Fruit fly (Drosophila melanogaster) whole organism: ENCODE results near the gene CG42809.
"Not testable (repeated sequence)": the region's sequence is repeated elsewhere in the genome, so short reads cannot be mapped to it uniquely, and the experiment has no call there.

Source experiments
- CG8478 ChIP-seq: fragments of >200 bp; optimal IDR thresholded peaks from 2 replicates; lab custom pipeline; 2018; ENCODE audit warnings: inconsistent platforms
- Dll ChIP-seq: fragments of >200 bp; optimal IDR thresholded peaks from 2 replicates; lab custom pipeline; 2017
- EcR ChIP-seq, 2 experiments: fragments of >200 bp; optimal IDR thresholded peaks; 2 replicates each; lab custom pipeline; 2017; ENCODE audit warnings: missing biosample characterization in 2 of 2, missing genetic modification characterization in 2 of 2, missing genetic modification reagents in 2 of 2
- pan ChIP-seq: fragments of >200 bp; optimal IDR thresholded peaks from 2 replicates; lab custom pipeline; 2017
- psq ChIP-seq: fragments of >200 bp; optimal IDR thresholded peaks from 2 replicates; lab custom pipeline; 2017
- usp ChIP-seq: fragments of >200 bp; optimal IDR thresholded peaks from 2 replicates; lab custom pipeline; 2017; ENCODE audit warnings: missing biosample characterization, missing genetic modification characterization, mixed read lengths

CG42809 gene

DNA sequence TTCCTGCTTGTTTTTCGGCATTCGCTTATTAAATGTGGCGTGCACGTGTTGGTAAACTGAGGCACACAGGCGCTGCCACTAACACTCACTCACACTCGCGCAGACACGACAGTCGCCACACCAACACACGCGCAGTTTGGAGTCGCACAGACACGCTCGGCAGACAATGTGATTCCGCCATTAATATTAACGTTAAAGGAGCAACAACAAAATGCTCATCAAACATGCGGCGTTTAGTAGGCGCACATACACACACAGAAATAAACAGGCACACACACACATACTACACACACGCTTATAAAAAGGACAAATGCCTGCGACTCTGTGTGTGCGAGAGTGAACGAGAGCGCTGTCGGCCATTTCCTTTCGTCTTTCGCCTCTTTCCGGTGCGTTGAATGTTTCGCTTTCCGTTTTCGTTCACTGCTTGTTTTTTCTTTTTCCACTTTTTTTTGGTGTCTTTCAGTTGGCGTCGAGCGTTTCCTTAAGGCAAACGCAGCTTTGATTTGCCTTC is at the start of gene CG42809:
TSS of gene CG42809 (plus strand) at position 461 of the 511 bp plus-strand sequence.
- TF ChIP-seq psq (lab: Kevin White, UChicago): no peak
- TF ChIP-seq usp (GFP tag; lab: Kevin White, UChicago): no peak
- TF ChIP-seq pan (lab: Kevin White, UChicago): no peak

- TF ChIP-seq psq (lab: Kevin White, UChicago): no peak
- no peak for TF ChIP-seq CG8478 (lab: Kevin White, UChicago)
- no peak for TF ChIP-seq EcR (GFP tag; optimal IDR thresholded peaks at IDR 0.05; lab: Kevin White, UChicago)
- TF ChIP-seq usp (GFP tag; lab: Kevin White, UChicago): no peak
- no peak for TF ChIP-seq Dll (lab: Kevin White, UChicago)
- TF ChIP-seq pan (lab: Kevin White, UChicago): no peak
Measured at dm6 chr2L:13411566-13411965, 45.7 kb upstream of the CG42809 start, which contains the start of gene Vm34Ca. Gene Vm34Ca, minus strand, starts transcription at chr2L:13411631.

DNA sequence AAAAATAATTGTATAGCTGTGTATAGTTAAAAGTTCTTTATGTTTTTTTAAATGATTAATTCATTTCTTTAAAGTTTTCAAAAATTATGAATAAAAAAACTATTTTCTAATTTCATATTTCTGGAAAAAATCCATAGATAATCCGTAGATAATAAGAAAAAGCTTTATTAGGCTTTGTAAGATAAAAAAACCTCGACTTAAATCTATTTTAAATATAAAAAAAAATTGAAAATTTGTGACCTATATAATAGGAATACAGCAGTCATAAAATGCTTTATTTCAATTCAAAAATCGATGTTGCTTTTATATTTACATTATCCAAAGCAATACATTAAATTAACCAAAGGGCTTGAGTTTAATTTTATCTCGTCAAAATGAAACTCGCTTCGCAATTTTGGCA is 45.1 kb upstream of the CG42809 start, which contains the start of gene Flad2:
TSS of gene Flad2 (plus strand) at position 301 of the 400 bp plus-strand sequence.
- TF ChIP-seq EcR (GFP tag; optimal IDR thresholded peaks at IDR 0.05; lab: Kevin White, UChicago) (no peak), Dll (lab: Kevin White, UChicago) (no peak), psq (lab: Kevin White, UChicago) (no peak), pan (lab: Kevin White, UChicago) (no peak), usp (GFP tag; lab: Kevin White, UChicago) (no peak), CG8478 (lab: Kevin White, UChicago) (no peak)

dm6 chr2L:13414525-13415481 is 42.5 kb upstream of the CG42809 start, which contains the start of the genes CG16956, CG42784 and CG43850:
Gene CG16956, minus strand, starts transcription at chr2L:13414575.
Gene CG42784, plus strand, starts transcription at chr2L:13415431.
Gene CG43850, plus strand, starts transcription at chr2L:13415431.
- no peak for TF ChIP-seq EcR (GFP tag; optimal IDR thresholded peaks at IDR 0.05; lab: Kevin White, UChicago)
- no peak for TF ChIP-seq usp (GFP tag; lab: Kevin White, UChicago)
- no peak for TF ChIP-seq CG8478 (lab: Kevin White, UChicago)
- TF ChIP-seq psq (lab: Kevin White, UChicago): no peak
- no peak for TF ChIP-seq Dll (lab: Kevin White, UChicago)
- TF ChIP-seq pan (lab: Kevin White, UChicago): no peak

DNA sequence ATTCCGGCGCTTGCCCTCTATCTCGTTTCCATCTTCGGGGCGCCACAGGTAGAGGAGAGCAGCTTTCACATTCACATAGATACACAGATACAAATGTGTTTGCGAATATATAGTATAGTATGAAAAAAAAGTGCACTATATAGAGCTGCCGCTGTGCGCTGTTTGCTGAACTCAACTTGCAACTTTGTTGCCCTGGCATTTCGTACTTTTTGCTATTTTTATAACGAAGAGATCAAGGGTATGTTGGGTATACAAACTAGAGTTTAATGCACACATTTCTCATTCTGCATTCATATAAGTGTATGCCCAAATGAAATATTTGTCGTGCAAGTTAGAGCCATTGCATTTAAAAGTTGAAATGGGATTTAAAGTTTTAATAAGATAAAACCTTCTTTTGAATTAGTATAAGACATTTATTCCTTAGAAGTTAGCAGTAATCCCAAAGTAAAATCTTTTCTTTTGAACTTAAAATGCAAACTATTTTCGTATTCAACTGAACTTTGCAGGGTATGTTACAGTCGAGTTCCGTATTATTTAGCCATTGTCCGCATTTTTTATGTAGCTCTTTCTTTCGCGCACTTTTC is 26.3 kb upstream of the CG42809 start:
- TF ChIP-seq usp (GFP tag; lab: Kevin White, UChicago) (no peak), psq (lab: Kevin White, UChicago) (no peak), EcR (GFP tag; optimal IDR thresholded peaks at IDR 0.05; lab: Kevin White, UChicago) (no peak), CG8478 (lab: Kevin White, UChicago) (no peak), Dll (lab: Kevin White, UChicago) (no peak), pan (lab: Kevin White, UChicago) (no peak)

DNA sequence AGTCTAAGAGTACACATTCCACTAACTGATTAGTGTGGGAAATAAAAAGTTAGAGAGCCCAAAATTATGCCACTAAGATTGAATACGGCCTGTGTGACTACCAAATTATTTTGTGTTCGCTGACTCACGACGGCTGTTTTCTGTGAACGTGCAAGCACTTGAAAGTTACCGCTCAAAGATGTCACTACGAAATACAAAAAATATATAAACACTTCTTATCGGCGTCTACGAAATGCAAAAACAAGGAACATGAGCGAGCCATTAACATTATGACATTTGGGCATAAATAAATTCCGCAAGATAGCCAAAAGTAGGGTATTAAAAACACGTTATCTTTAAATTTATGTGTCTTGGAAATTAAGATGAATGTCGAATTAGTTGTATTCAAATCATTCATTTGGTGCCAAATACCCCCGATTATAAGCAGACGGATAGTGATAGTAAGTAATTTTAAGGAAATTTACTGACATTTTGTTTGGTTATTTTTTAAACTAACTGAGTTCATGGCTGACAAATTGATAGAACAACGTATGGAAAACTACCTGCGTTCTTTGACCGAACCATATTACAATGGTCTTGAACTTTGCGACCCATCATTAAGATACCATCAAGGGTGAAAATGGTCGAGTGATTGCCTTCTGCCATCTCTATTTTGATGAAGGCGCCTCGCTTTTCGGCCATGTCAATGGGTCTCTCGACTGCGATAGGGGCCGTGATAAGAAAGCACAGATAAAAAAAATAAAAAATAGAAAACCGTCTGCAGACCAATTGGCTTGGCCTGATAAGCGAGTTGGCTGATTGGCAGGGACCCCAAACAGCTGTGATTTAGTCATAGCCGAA is 22.3 kb upstream of the CG42809 start, which contains the start of gene Tehao:
TSS of gene Tehao (plus strand) at position 828 of the 840 bp plus-strand sequence.
- TF ChIP-seq usp (GFP tag; lab: Kevin White, UChicago) (no peak), CG8478 (lab: Kevin White, UChicago) (no peak), Dll (lab: Kevin White, UChicago) (no peak), psq (lab: Kevin White, UChicago) (no peak), pan (lab: Kevin White, UChicago) (no peak), EcR (GFP tag; optimal IDR thresholded peaks at IDR 0.05; lab: Kevin White, UChicago) (no peak)

DNA sequence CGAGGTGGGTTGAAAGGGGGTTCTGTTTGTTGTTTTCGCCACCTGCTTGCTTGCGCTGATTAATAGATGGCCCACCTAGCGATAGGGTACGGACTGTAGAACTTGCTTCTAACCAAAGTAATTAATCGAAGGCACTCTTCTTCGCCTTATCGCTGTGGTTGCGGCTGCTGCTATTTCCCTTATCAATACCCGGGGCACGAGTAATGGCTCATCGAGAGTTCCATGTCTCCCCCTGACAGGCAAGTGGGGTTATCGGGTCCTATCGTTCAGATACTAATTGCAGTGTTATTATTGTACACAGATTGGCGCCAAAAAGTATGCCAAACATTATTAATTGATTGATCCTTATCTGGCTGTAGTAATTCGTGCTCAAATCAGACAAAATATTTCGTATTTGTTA is 20.5 kb upstream of the CG42809 start:
- TF ChIP-seq EcR (GFP tag; optimal IDR thresholded peaks at IDR 0.05; lab: Kevin White, UChicago) (no peak), Dll (lab: Kevin White, UChicago) (no peak), psq (lab: Kevin White, UChicago) (no peak), CG8478 (lab: Kevin White, UChicago) (no peak), usp (GFP tag; lab: Kevin White, UChicago) (no peak), pan (lab: Kevin White, UChicago) (no peak)

DNA sequence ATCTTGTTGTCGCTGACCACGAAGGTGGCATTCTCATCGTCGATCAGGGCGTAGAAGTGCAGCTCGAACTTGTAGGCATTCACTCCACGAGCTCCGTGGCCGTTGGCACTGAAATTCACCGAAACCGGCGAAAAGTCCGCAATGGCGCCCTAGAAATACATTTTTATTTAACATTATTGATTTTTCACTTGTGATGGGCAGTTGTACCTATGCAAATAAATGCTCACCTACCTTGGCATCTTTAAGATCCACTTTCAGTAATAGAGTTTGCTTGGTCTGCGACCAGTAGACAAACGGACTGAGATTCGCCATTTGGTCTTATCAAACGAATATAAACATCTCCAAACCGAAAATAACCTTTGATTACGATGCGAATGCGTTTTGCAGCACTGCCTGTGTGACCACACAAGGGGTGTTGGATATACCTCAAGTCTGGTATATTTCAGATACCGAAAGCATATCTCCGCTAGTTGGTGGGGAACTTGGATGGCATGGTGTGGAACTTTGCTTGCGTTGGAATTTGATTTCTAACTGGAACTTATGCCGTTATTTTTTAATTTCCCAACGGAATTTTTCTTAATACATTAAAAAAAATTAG is 11.9 kb upstream of the CG42809 start, which contains the start of gene Hacd2:
TSS of gene Hacd2 (minus strand) at position 403 of the 598 bp plus-strand sequence.
- TF ChIP-seq psq (lab: Kevin White, UChicago): no peak
- no peak for TF ChIP-seq usp (GFP tag; lab: Kevin White, UChicago)
- TF ChIP-seq Dll (lab: Kevin White, UChicago): no peak
- no peak for TF ChIP-seq EcR (GFP tag; optimal IDR thresholded peaks at IDR 0.05; lab: Kevin White, UChicago)
- TF ChIP-seq CG8478 (lab: Kevin White, UChicago): no peak
- TF ChIP-seq pan (lab: Kevin White, UChicago): no peak

DNA sequence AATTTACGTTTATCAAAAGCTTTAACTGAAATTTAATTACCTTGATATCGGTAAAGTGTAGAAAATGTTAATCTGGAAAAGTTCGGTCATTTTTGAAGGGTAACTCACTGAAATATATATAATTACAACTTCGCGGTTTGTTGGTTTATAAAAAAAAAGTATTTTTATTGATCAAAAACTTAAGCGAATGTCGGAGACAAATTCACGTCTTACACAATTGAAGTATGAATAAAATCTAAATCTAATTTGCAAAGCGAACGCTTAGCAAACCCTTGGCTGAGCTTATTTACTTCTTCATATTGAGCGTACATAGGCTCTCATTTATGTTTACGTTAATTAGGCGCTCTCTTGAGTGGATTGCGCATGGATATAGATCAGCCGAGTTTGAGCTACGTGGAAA is 7.9 kb upstream of the CG42809 start, which contains the start of gene Hsp60D:
TSS of gene Hsp60D (minus strand) at position 101 of the 400 bp plus-strand sequence.
- TF ChIP-seq Dll (lab: Kevin White, UChicago); EcR (GFP tag; optimal IDR thresholded peaks at IDR 0.05; lab: Kevin White, UChicago); usp (GFP tag; lab: Kevin White, UChicago): not testable (repeated sequence)
